Worm (Caenorhabditis elegans): ENCODE data around the gene mltn-13.

Gene mltn-13

DNA sequence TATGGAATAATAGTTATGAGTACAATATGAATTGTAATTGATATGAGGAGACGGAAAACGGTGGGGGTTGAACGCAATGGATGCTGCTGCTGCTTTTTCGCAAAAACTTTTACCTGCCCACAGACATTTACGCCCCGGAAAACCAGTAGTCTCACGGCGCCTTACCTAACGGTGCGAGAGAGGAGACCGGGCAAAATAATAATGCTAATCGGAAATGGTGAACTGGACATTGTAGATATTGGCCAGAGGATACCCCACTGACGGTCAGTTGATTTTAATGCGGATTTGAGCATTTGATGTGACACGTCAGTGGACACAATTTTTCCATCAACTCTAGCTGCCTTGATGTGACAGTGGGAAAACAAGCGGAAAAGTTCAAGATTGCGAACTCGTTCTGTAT, at the start of gene mltn-13:
TSS of gene mltn-13 (minus strand) at position 101 of the 400 bp plus-strand sequence.
- TF ChIP-seq scrt-1 (GFP tag; IDR thresholded peaks at IDR 0.05) (no peak), F13C5.2 (tag; optimal IDR thresholded peaks at IDR 0.05) (no peak), flt-1 (GFP tag; IDR thresholded peaks at IDR 0.05) (no peak), sea-1 (GFP tag; conservative IDR thresholded peaks at IDR 0.05) (no peak), hmbx-1 (tag; optimal IDR thresholded peaks at IDR 0.05) (no peak), ets-7 (tag; optimal IDR thresholded peaks at IDR 0.05) (no peak), tbx-37 (GFP tag; conservative IDR thresholded peaks at IDR 0.05) (no peak), pes-1 (GFP tag; IDR thresholded peaks at IDR 0.05) (no peak), hmg-4 (GFP tag; optimal IDR thresholded peaks at IDR 0.05) (no peak), tbx-11 (GFP tag; IDR thresholded peaks at IDR 0.05) (no peak)

DNA sequence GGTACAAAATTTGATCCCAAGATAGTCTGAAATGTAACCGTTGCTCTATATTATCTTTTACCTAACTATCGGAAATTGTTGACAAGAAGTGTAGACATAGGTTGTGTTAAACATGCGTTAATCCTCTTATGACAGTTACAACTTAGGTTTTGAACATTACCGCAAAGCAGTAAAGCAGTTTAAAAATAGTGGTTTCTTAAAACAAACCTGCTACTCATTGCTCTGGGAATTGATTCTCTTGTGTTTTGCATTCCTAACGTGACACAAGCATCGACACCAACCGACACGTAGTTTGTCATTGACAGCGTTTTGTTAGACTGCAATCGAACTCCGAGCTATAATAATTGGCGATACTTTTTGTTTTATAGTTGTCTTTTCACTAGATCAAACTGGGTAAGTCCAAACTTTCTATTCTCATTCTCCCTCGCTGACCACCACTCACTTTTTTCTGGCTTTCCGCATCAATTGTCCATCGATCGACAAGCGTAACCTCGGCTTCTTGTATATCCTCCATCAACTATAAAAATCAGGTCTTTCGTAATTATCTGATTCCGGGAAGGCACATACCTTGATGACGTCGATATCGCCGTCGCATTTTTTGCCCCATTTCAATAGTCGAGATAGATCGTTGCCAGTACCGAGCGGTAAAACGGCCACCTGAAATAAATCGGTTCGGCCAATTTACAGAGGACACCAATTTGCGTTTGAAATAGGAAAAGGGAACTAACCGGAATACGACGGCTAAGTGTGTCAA, 47.8 kb upstream of the mltn-13 start:
- no peak for TF ChIP-seq hmg-4 (GFP tag; optimal IDR thresholded peaks at IDR 0.05)
- no peak for TF ChIP-seq hmbx-1 (tag; optimal IDR thresholded peaks at IDR 0.05)
- no peak for TF ChIP-seq ama-1 (optimal IDR thresholded peaks at IDR 0.05)
- no peak for TF ChIP-seq F13C5.2 (tag; optimal IDR thresholded peaks at IDR 0.05)
- no peak for TF ChIP-seq tbx-11 (GFP tag; IDR thresholded peaks at IDR 0.05)
- no peak for TF ChIP-seq tbx-37 (GFP tag; conservative IDR thresholded peaks at IDR 0.05)
- TF ChIP-seq ceh-13 (GFP tag; optimal IDR thresholded peaks at IDR 0.05) = no peak
- TF ChIP-seq ets-7 (tag; optimal IDR thresholded peaks at IDR 0.05) = no peak
- TF ChIP-seq ceh-36 (tag; optimal IDR thresholded peaks at IDR 0.05) = no peak
- TF ChIP-seq scrt-1 (GFP tag; IDR thresholded peaks at IDR 0.05) = no peak
- no peak for TF ChIP-seq aly-1 (tag; optimal IDR thresholded peaks at IDR 0.05)
- no peak for TF ChIP-seq pes-1 (GFP tag; IDR thresholded peaks at IDR 0.05)
- TF ChIP-seq flt-1 (GFP tag; IDR thresholded peaks at IDR 0.05) = no peak
- TF ChIP-seq hnd-1 (tag; optimal IDR thresholded peaks at IDR 0.05) = no peak
- TF ChIP-seq tra-4 (tag; optimal IDR thresholded peaks at IDR 0.05) = no peak
- TF ChIP-seq B0310.2 (tag; optimal IDR thresholded peaks at IDR 0.05) = no peak
- TF ChIP-seq sea-1 (GFP tag; conservative IDR thresholded peaks at IDR 0.05) = no peak

DNA sequence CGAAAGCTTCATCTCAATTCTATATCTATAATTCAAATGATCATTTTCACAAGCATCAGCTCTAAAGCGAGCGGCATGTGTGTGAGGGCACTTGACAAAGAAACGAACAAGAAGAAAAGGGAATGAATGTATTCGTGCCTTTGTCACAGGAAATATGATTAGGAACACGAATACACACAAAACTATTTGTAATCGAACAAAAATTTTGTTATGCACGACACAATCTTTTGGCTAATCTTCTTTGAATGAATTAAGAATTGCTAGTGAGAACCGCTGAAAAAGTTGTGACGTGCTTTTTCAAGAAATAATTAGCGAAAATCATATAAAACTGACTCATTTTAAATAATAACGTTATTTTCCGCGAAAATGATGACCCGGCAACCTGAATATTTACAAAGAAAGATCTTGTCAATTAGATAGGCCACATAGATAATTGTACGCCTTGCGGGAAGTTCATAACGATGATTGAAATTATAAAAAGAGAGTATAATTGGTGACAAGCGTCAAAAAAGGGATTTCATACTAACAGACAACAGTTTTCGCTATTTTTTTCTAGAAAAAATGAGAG, 45.3 kb upstream of the mltn-13 start:
- TF ChIP-seq scrt-1 (GFP tag; IDR thresholded peaks at IDR 0.05) = no peak
- no peak for TF ChIP-seq B0310.2 (tag; optimal IDR thresholded peaks at IDR 0.05)
- TF ChIP-seq ceh-13 (GFP tag; optimal IDR thresholded peaks at IDR 0.05) = no peak
- no peak for TF ChIP-seq pes-1 (GFP tag; IDR thresholded peaks at IDR 0.05)
- no peak for TF ChIP-seq sea-1 (GFP tag; conservative IDR thresholded peaks at IDR 0.05)
- TF ChIP-seq ceh-36 (tag; optimal IDR thresholded peaks at IDR 0.05) = no peak
- no peak for TF ChIP-seq flt-1 (GFP tag; IDR thresholded peaks at IDR 0.05)
- TF ChIP-seq tbx-37 (GFP tag; conservative IDR thresholded peaks at IDR 0.05) = no peak
- no peak for TF ChIP-seq ets-7 (tag; optimal IDR thresholded peaks at IDR 0.05)
- no peak for TF ChIP-seq aly-1 (tag; optimal IDR thresholded peaks at IDR 0.05)
- TF ChIP-seq hmg-4 (GFP tag; optimal IDR thresholded peaks at IDR 0.05) = no peak
- no peak for TF ChIP-seq ama-1 (optimal IDR thresholded peaks at IDR 0.05)
- no peak for TF ChIP-seq tra-4 (tag; optimal IDR thresholded peaks at IDR 0.05)
- TF ChIP-seq hnd-1 (tag; optimal IDR thresholded peaks at IDR 0.05) = no peak
- no peak for TF ChIP-seq hmbx-1 (tag; optimal IDR thresholded peaks at IDR 0.05)
- TF ChIP-seq F13C5.2 (tag; optimal IDR thresholded peaks at IDR 0.05) = no peak
- no peak for TF ChIP-seq tbx-11 (GFP tag; IDR thresholded peaks at IDR 0.05)

DNA sequence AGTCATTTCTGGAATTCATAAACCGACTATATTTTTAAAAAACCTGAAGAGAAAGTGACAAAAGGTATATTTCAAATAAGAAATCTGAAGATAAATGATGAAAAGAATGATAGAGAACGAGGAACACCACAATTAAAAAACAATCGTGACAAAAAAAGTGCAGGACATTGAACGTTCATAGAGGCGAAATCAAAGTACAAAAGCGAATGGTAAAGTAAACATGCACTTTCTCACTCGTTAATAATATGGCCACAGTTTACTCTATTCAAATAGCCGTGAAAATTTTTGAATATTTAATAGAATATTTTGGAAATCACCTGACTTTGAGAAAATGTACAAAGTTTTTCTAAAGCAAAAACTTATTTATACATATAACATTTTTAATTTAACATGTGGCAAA, 44.0 kb upstream of the mltn-13 start, which contains the start of gene F46H6.5:
TSS of gene F46H6.5 (minus strand) at position 10 of the 400 bp plus-strand sequence.
- TF ChIP-seq hmbx-1 (tag; optimal IDR thresholded peaks at IDR 0.05) (no peak), ceh-13 (GFP tag; optimal IDR thresholded peaks at IDR 0.05) (no peak), aly-1 (tag; optimal IDR thresholded peaks at IDR 0.05) (no peak), tbx-11 (GFP tag; IDR thresholded peaks at IDR 0.05) (no peak), tra-4 (tag; optimal IDR thresholded peaks at IDR 0.05) (no peak), ceh-36 (tag; optimal IDR thresholded peaks at IDR 0.05) (no peak), pes-1 (GFP tag; IDR thresholded peaks at IDR 0.05) (no peak), scrt-1 (GFP tag; IDR thresholded peaks at IDR 0.05) (no peak), F13C5.2 (tag; optimal IDR thresholded peaks at IDR 0.05) (no peak), B0310.2 (tag; optimal IDR thresholded peaks at IDR 0.05) (no peak), tbx-37 (GFP tag; conservative IDR thresholded peaks at IDR 0.05) (no peak), hnd-1 (tag; optimal IDR thresholded peaks at IDR 0.05) (no peak), ets-7 (tag; optimal IDR thresholded peaks at IDR 0.05) (no peak)

- no peak for TF ChIP-seq hmg-4 (GFP tag; optimal IDR thresholded peaks at IDR 0.05)
- no peak for TF ChIP-seq F13C5.2 (tag; optimal IDR thresholded peaks at IDR 0.05)
- no peak for TF ChIP-seq hnd-1 (tag; optimal IDR thresholded peaks at IDR 0.05)
- no peak for TF ChIP-seq sea-1 (GFP tag; conservative IDR thresholded peaks at IDR 0.05)
- no peak for TF ChIP-seq tbx-11 (GFP tag; IDR thresholded peaks at IDR 0.05)
- no peak for TF ChIP-seq tbx-37 (GFP tag; conservative IDR thresholded peaks at IDR 0.05)
- no peak for TF ChIP-seq flt-1 (GFP tag; IDR thresholded peaks at IDR 0.05)
- TF ChIP-seq ets-7 (tag; optimal IDR thresholded peaks at IDR 0.05) = no peak
- no peak for TF ChIP-seq hmbx-1 (tag; optimal IDR thresholded peaks at IDR 0.05)
- TF ChIP-seq ceh-36 (tag; optimal IDR thresholded peaks at IDR 0.05) = no peak
- no peak for TF ChIP-seq ceh-13 (GFP tag; optimal IDR thresholded peaks at IDR 0.05)
- TF ChIP-seq B0310.2 (tag; optimal IDR thresholded peaks at IDR 0.05) = no peak
- no peak for TF ChIP-seq pes-1 (GFP tag; IDR thresholded peaks at IDR 0.05)
- TF ChIP-seq ama-1 (optimal IDR thresholded peaks at IDR 0.05) = no peak
- TF ChIP-seq tra-4 (tag; optimal IDR thresholded peaks at IDR 0.05) = no peak
- no peak for TF ChIP-seq aly-1 (tag; optimal IDR thresholded peaks at IDR 0.05)
- TF ChIP-seq scrt-1 (GFP tag; IDR thresholded peaks at IDR 0.05) = no peak
These were observed 42.2 kb upstream of the mltn-13 start for ce11 chrX:4490400-4490799.

DNA sequence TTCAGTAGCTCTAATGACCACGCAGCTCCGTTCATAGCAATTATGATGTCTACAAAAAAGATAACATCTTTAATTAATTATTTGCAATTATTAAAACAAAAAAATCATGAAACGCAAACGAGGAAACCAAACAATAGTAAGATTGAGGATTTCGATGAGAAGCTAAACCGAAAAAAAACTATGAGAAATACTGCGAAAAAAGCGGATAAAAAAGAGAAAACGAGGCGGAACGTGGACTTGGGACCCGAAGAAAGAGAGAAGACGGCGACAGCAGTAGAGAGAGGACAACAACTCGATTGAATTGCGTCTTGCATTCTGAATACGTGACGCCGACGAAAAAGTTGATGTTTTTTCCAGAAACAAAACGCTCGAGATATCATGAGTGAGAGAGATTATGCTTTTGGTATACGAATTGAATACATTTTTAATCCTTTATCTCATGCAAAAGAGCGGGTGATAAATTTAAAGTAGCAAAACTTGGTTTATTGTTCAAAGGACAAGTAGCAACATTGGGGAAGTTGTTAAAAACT, 40.7 kb upstream of the mltn-13 start, which contains the start of gene ncr-1:
TSS of gene ncr-1 (minus strand) at position 51 of the 530 bp plus-strand sequence.
- TF ChIP-seq hmg-4 (GFP tag; optimal IDR thresholded peaks at IDR 0.05) = no peak
- TF ChIP-seq hmbx-1 (tag; optimal IDR thresholded peaks at IDR 0.05) = no peak
- no peak for TF ChIP-seq aly-1 (tag; optimal IDR thresholded peaks at IDR 0.05)
- TF ChIP-seq F13C5.2 (tag; optimal IDR thresholded peaks at IDR 0.05) = no peak
- TF ChIP-seq ceh-36 (tag; optimal IDR thresholded peaks at IDR 0.05) = no peak

Data from whole organism, early embryonic.